Worm (Caenorhabditis elegans) whole organism, young adult: ENCODE data around the gene spin-2.

Source experiments
- B0261.1 ChIP-seq: sonication (generic microtip); optimal IDR thresholded peaks from 2 replicates; lab custom pipeline; 2016; ENCODE audit warnings: mild to moderate bottlenecking, missing genetic modification characterization, moderate library complexity, missing compliant biosample characterization
- F37B4.10 ChIP-seq: fragments of 200-800 bp; sonication (Bioruptor generic); IDR thresholded peaks from 2 replicates; pipeline ENCODE4 v1.3.6; 2022; ENCODE audit warnings: missing genetic modification characterization, missing compliant biosample characterization
- F52B5.7 ChIP-seq: sonication (generic microtip); optimal IDR thresholded peaks from 2 replicates; lab custom pipeline; 2016; ENCODE audit warnings: mild to moderate bottlenecking, missing genetic modification characterization, missing compliant biosample characterization
- K11D2.4 ChIP-seq: fragments of 200-800 bp; sonication (Bioruptor generic); IDR thresholded peaks from 2 replicates; pipeline ENCODE4 v1.3.6; 2022; ENCODE audit warnings: missing genetic modification reagents, missing genetic modification characterization, missing compliant biosample characterization
- Y56A3A.18 ChIP-seq: fragments of 200-800 bp; sonication (Bioruptor generic); IDR thresholded peaks from 2 replicates; pipeline ENCODE4 v1.3.6; 2022; ENCODE audit warnings: missing genetic modification reagents, missing genetic modification characterization, missing compliant biosample characterization
- Y67H2A.10 ChIP-seq: fragments of 200-800 bp; sonication (Bioruptor generic); conservative IDR thresholded peaks from 2 replicates; pipeline ENCODE4 v1.3.6; 2022; ENCODE audit warnings: missing genetic modification reagents, missing genetic modification characterization, missing compliant biosample characterization
- atf-7 ChIP-seq: sonication (generic microtip); optimal IDR thresholded peaks from 2 replicates; lab custom pipeline; 2017; ENCODE audit warnings: mild to moderate bottlenecking, missing genetic modification characterization, missing compliant biosample characterization
- attf-5 ChIP-seq: fragments of 200-800 bp; sonication (Bioruptor generic); optimal IDR thresholded peaks from 2 replicates; lab custom pipeline; 2018; ENCODE audit warnings: mild to moderate bottlenecking, missing genetic modification characterization, missing compliant biosample characterization
- attf-6 ChIP-seq: fragments of 200-800 bp; sonication (Bioruptor generic); IDR thresholded peaks from 2 replicates; pipeline ENCODE4 v1.3.6; 2022; ENCODE audit warnings: missing genetic modification reagents, missing genetic modification characterization, missing compliant biosample characterization
- dpl-1 ChIP-seq: fragments of 150-350 bp; optimal IDR thresholded peaks from 2 replicates; lab custom pipeline; 2014; ENCODE audit warnings: missing biosample characterization, missing genetic modification reagents, missing genetic modification characterization
- egl-18 ChIP-seq: fragments of 200-800 bp; sonication (Bioruptor generic); IDR thresholded peaks from 2 replicates; pipeline ENCODE4 v1.3.6; 2022; ENCODE audit warnings: missing genetic modification reagents, missing genetic modification characterization, missing compliant biosample characterization
- hlh-26 ChIP-seq: fragments of 200-800 bp; sonication (Bioruptor generic); conservative IDR thresholded peaks from 2 replicates; pipeline ENCODE4 v1.3.6; 2022; ENCODE audit warnings: missing genetic modification reagents, missing genetic modification characterization, missing compliant biosample characterization
- unc-130 ChIP-seq: sonication (generic microtip); optimal IDR thresholded peaks from 2 replicates; lab custom pipeline; 2016; ENCODE audit warnings: missing genetic modification reagents, missing genetic modification characterization, missing compliant biosample characterization
- unc-62 ChIP-seq: fragments of 150-350 bp; optimal IDR thresholded peaks from 2 replicates; lab custom pipeline; 2014; ENCODE audit warnings: missing biosample characterization, missing genetic modification reagents, missing genetic modification characterization

- no peak for TF ChIP-seq unc-62 (GFP tag; lab: Kevin White, UChicago)
- no peak for TF ChIP-seq F52B5.7 (tag; lab: Kevin White, UChicago)
- TF ChIP-seq attf-6 (GFP tag; lab: Robert Waterston, UW): no peak
- TF ChIP-seq Y56A3A.18 (GFP tag; lab: Robert Waterston, UW): no peak
- no peak for TF ChIP-seq atf-7 (tag; lab: Kevin White, UChicago)
- TF ChIP-seq B0261.1: no peak
- no peak for TF ChIP-seq unc-130 (GFP tag; lab: Kevin White, UChicago)
- TF ChIP-seq egl-18: no peak
- no peak for TF ChIP-seq K11D2.4 (GFP tag; lab: Robert Waterston, UW)
- TF ChIP-seq Y67H2A.10 (GFP tag; lab: Robert Waterston, UW): no peak
- TF ChIP-seq F37B4.10 (GFP tag; lab: Robert Waterston, UW): no peak
- TF ChIP-seq attf-5 (GFP tag; lab: Kevin White, UChicago): no peak
- no peak for TF ChIP-seq dpl-1 (GFP tag; lab: Kevin White, UChicago)
- no peak for TF ChIP-seq hlh-26 (GFP tag; lab: Robert Waterston, UW)
Observed at ce11 chrIV:13052568-13052967, 34.2 kb upstream of the spin-2 start, which contains the start of gene F49E11.7.
